Fruit fly (Drosophila melanogaster) whole organism, pupa: ENCODE measurements around the gene Nup358.

Experiments used
- CG10348 ChIP-seq: fragments of 200-800 bp; sonication (Bioruptor generic); IDR thresholded peaks from 2 replicates; pipeline ENCODE4 v1.3.6; 2022; ENCODE audit warnings: missing biosample characterization, missing genetic modification characterization
- CG12605 ChIP-seq: fragments of 200-800 bp; sonication (Bioruptor generic); IDR thresholded peaks from 2 replicates; pipeline ENCODE4 v1.3.6; 2022; ENCODE audit warnings: missing biosample characterization, missing genetic modification characterization
- CG13204 ChIP-seq: fragments of 200-800 bp; sonication (Bioruptor generic); optimal IDR thresholded peaks from 2 replicates; lab custom pipeline; 2018; ENCODE audit warnings: missing biosample characterization, mild to moderate bottlenecking, missing genetic modification characterization, moderate library complexity
- CG14655 ChIP-seq: fragments of 200-800 bp; sonication (Bioruptor generic); optimal IDR thresholded peaks from 3 replicates; lab custom pipeline; 2017; ENCODE audit warnings: mild to moderate bottlenecking, missing biosample characterization, missing genetic modification reagents, missing genetic modification characterization
- CG15710 ChIP-seq: fragments of 200-800 bp; sonication (Bioruptor generic); optimal IDR thresholded peaks from 2 replicates; lab custom pipeline; 2018; ENCODE audit warnings: missing biosample characterization, mild to moderate bottlenecking, missing genetic modification characterization, moderate library complexity
- CG17806 ChIP-seq: fragments of 200-800 bp; sonication (Bioruptor generic); optimal IDR thresholded peaks from 2 replicates; lab custom pipeline; 2018; ENCODE audit warnings: missing biosample characterization, mild to moderate bottlenecking, missing genetic modification characterization, moderate library complexity
- CG32121 ChIP-seq: fragments of 200-800 bp; sonication (Bioruptor generic); IDR thresholded peaks from 2 replicates; pipeline ENCODE4 v1.3.6; 2022; ENCODE audit warnings: missing biosample characterization, missing genetic modification characterization
- CG34367 ChIP-seq: fragments of 200-800 bp; sonication (Bioruptor generic); optimal IDR thresholded peaks from 2 replicates; lab custom pipeline; 2018; ENCODE audit warnings: missing biosample characterization, mild to moderate bottlenecking, missing genetic modification characterization
- CG4496 ChIP-seq: fragments of 200-800 bp; sonication (Bioruptor generic); IDR thresholded peaks from 3 replicates; pipeline ENCODE4 v1.3.6; 2022; ENCODE audit warnings: missing biosample characterization, missing genetic modification characterization
- CG8159 ChIP-seq: fragments of 200-800 bp; sonication (Bioruptor generic); optimal IDR thresholded peaks from 3 replicates; lab custom pipeline; 2018; ENCODE audit warnings: missing biosample characterization, mild to moderate bottlenecking, missing genetic modification characterization, moderate library complexity
- CG8301 ChIP-seq: fragments of 200-800 bp; sonication (Bioruptor generic); optimal IDR thresholded peaks from 2 replicates; lab custom pipeline; 2018; ENCODE audit warnings: missing biosample characterization, mild to moderate bottlenecking, missing genetic modification characterization
- CG9948 ChIP-seq: fragments of 200-800 bp; sonication (Bioruptor generic); optimal IDR thresholded peaks from 2 replicates; lab custom pipeline; 2018; ENCODE audit warnings: missing biosample characterization, mild to moderate bottlenecking, missing genetic modification characterization, moderate library complexity
- D1 ChIP-seq: fragments of 200-800 bp; sonication (Bioruptor generic); optimal IDR thresholded peaks from 2 replicates; lab custom pipeline; 2018; ENCODE audit warnings: missing biosample characterization, mild to moderate bottlenecking, missing genetic modification characterization, moderate library complexity
- EcR ChIP-seq: fragments of 200-800 bp; sonication (Bioruptor generic); optimal IDR thresholded peaks from 3 replicates; lab custom pipeline; 2019; ENCODE audit warnings: missing biosample characterization, missing genetic modification characterization, mild to moderate bottlenecking, moderate library complexity, missing genetic modification reagents
- Ets98B ChIP-seq: fragments of 200-800 bp; sonication (Bioruptor generic); IDR thresholded peaks from 2 replicates; pipeline ENCODE4 v1.3.6; 2022; ENCODE audit warnings: missing biosample characterization, missing genetic modification characterization
- Pif1A ChIP-seq: fragments of 200-800 bp; sonication (Bioruptor generic); optimal IDR thresholded peaks from 3 replicates; lab custom pipeline; 2016; ENCODE audit warnings: missing biosample characterization, missing genetic modification characterization
- Pif1B ChIP-seq: fragments of 200-800 bp; sonication (Bioruptor generic); optimal IDR thresholded peaks from 3 replicates; lab custom pipeline; 2016; ENCODE audit warnings: missing biosample characterization, missing genetic modification characterization
- Snoo ChIP-seq: fragments of 200-800 bp; sonication (Bioruptor generic); optimal IDR thresholded peaks from 3 replicates; lab custom pipeline; 2017; ENCODE audit warnings: missing biosample characterization, mild to moderate bottlenecking, missing genetic modification characterization, inconsistent platforms
- fd96Ca ChIP-seq: fragments of 200-800 bp; sonication (Bioruptor generic); IDR thresholded peaks from 3 replicates; pipeline ENCODE4 v1.3.6; 2022; ENCODE audit warnings: missing biosample characterization, missing genetic modification characterization
- gl ChIP-seq: fragments of 200-800 bp; sonication (Bioruptor generic); optimal IDR thresholded peaks from 2 replicates; lab custom pipeline; 2018; ENCODE audit warnings: missing biosample characterization, mild to moderate bottlenecking, missing genetic modification characterization
- rn ChIP-seq: fragments of 200-800 bp; sonication (Bioruptor generic); IDR thresholded peaks from 2 replicates; pipeline ENCODE4 v1.3.6; 2022; ENCODE audit warnings: missing biosample characterization, missing genetic modification characterization

Gene Nup358

dm6 chr3R:25285173-25285572 is 36.0 kb downstream of the Nup358 start, which contains the start of gene CG31104:
Gene CG31104, plus strand, starts transcription at chr3R:25285473.
- no peak for TF ChIP-seq CG9948 (tag; lab: Kevin White, UChicago)
- TF ChIP-seq CG17806 (tag; lab: Kevin White, UChicago): no peak
- TF ChIP-seq CG14655 (GFP tag; lab: Kevin White, UChicago): no peak
- TF ChIP-seq CG13204 (GFP tag; lab: Kevin White, UChicago): no peak

dm6 chr3R:25287128-25287527 is 38.0 kb downstream of the Nup358 start, which contains the start of gene CG13658:
Gene CG13658, plus strand, starts transcription at chr3R:25287474.
- TF ChIP-seq rn (no peak), CG32121 (no peak)

dm6 chr3R:25289589-25289988 is 40.4 kb downstream of the Nup358 start, which contains the start of gene CG11893:
Gene CG11893, plus strand, starts transcription at chr3R:25289889.
- TF ChIP-seq CG17806 (tag; lab: Kevin White, UChicago): no peak
- no peak for TF ChIP-seq CG14655 (GFP tag; lab: Kevin White, UChicago)
- no peak for TF ChIP-seq rn
- no peak for TF ChIP-seq Snoo (tag; lab: Kevin White, UChicago)
- TF ChIP-seq CG8301 (tag; lab: Kevin White, UChicago): no peak
- TF ChIP-seq Pif1B (GFP tag; lab: Kevin White, UChicago): no peak
- no peak for TF ChIP-seq CG34367
- no peak for TF ChIP-seq CG15710
- TF ChIP-seq Ets98B (GFP tag; lab: Robert Waterston, UW): no peak
- no peak for TF ChIP-seq CG10348 (GFP tag; lab: Robert Waterston, UW)
- TF ChIP-seq CG8159 (tag; lab: Kevin White, UChicago): no peak
- TF ChIP-seq, all 21 proteins: peak for 0

DNA sequence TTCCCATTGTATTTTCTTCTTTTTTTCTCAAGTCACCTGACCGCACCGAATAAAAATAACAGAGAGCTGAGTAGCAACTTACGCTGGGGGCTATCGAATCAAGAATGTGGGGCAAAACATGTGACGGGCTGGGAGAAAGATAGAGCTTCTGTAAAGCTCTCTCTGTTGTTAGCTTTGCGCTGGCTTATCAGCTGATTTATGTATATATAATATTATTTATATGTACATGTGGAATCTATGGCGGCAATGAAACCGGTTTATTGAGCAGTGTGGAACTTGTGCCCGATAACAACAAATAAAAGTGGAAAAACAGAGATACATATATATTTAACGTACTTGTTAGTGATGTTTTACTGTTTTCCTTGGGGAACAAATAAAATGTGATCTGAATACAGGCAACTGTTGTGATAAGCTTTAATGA is 43.7 kb downstream of the Nup358 start, which contains the start of gene CG31098:
Gene CG31098, minus strand, starts transcription at position 114 of the 421 bp plus-strand sequence.
- TF ChIP-seq Pif1A (GFP tag; lab: Kevin White, UChicago): peak; percentile 10
- peak; percentile 37 for TF ChIP-seq Pif1B (GFP tag; lab: Kevin White, UChicago)
- TF ChIP-seq gl: no peak
- no peak for TF ChIP-seq EcR (GFP tag; lab: Kevin White, UChicago)

- TF ChIP-seq CG32121 (peak; percentile 43; the same call in 1 of the 2 replicates), gl (no peak), EcR (GFP tag; lab: Kevin White, UChicago) (peak; percentile 63)
Measured at dm6 chr3R:25295320-25296020, 46.3 kb downstream of the Nup358 start, which contains the start of gene CG31102. Gene CG31102, minus strand, starts transcription at chr3R:25295594.

- no peak for TF ChIP-seq CG8159 (tag; lab: Kevin White, UChicago)
- no peak for TF ChIP-seq Pif1A (GFP tag; lab: Kevin White, UChicago)
- TF ChIP-seq CG15710: no peak
- TF ChIP-seq D1 (tag; lab: Kevin White, UChicago): no peak
- TF ChIP-seq Ets98B (GFP tag; lab: Robert Waterston, UW): no peak
Measured at dm6 chr3R:25297678-25298077, 48.5 kb downstream of the Nup358 start, which contains the start of gene CG31097. Gene CG31097, minus strand, starts transcription at chr3R:25297778.

DNA sequence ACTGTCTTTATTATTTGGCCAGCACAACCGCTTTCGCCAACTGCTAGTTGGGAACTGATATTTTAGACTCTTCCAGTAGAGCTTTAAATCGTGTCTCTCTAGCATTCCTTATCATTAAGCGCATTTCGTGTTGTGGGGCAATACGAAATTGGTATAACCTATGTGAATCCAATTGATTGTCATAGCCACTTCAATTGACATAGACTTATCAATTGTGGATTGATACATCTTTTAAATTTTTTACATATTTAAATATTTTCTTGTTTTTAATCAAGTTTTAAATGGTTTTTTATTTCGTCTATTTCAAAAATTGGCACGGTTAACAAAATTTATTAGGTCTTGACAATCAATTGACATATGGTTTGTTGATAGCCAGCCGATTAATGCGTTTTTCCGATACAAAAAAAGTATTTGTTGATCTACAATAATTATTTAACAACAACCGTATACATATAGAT is 50.4 kb downstream of the Nup358 start, which contains the start of gene CG31288:
Gene CG31288, minus strand, starts transcription at position 51 of the 458 bp plus-strand sequence.
- no peak for TF ChIP-seq gl
- no peak for TF ChIP-seq Snoo (tag; lab: Kevin White, UChicago)
- TF ChIP-seq CG14655 (GFP tag; lab: Kevin White, UChicago): no peak
- TF ChIP-seq Ets98B (GFP tag; lab: Robert Waterston, UW): no peak
- no peak for TF ChIP-seq CG32121
- no peak for TF ChIP-seq CG10348 (GFP tag; lab: Robert Waterston, UW)
- no peak for TF ChIP-seq CG8301 (tag; lab: Kevin White, UChicago)
- TF ChIP-seq CG8159 (tag; lab: Kevin White, UChicago): no peak
- TF ChIP-seq CG34367: no peak
- no peak for TF ChIP-seq CG12605 (GFP tag; lab: Robert Waterston, UW)
- TF ChIP-seq EcR (GFP tag; lab: Kevin White, UChicago): no peak
- no peak for TF ChIP-seq D1 (tag; lab: Kevin White, UChicago)
- no peak for TF ChIP-seq rn
- no peak for TF ChIP-seq CG17806 (tag; lab: Kevin White, UChicago)
- no peak for TF ChIP-seq Pif1B (GFP tag; lab: Kevin White, UChicago)
- no peak for TF ChIP-seq CG9948 (tag; lab: Kevin White, UChicago)
- TF ChIP-seq CG13204 (GFP tag; lab: Kevin White, UChicago): no peak
- TF ChIP-seq fd96Ca: no peak
- TF ChIP-seq CG15710: no peak
- TF ChIP-seq CG4496: no peak
